Worm (Caenorhabditis elegans) whole organism, young adult: Measurements from ENCODE around the gene odr-3.

Experiments used
- B0261.1 ChIP-seq: sonication (generic microtip); optimal IDR thresholded peaks from 2 replicates; lab custom pipeline; 2016; ENCODE audit warnings: mild to moderate bottlenecking, missing genetic modification characterization, moderate library complexity, missing compliant biosample characterization
- B0336.3 ChIP-seq: fragments of 200-800 bp; sonication (Bioruptor generic); IDR thresholded peaks from 2 replicates; pipeline ENCODE4 v1.3.6; 2022; ENCODE audit warnings: missing genetic modification characterization, missing compliant biosample characterization
- D2030.7 ChIP-seq: fragments of 200-800 bp; sonication (Bioruptor generic); IDR thresholded peaks from 2 replicates; pipeline ENCODE4 v1.3.6; 2022; ENCODE audit warnings: missing genetic modification reagents, missing genetic modification characterization, missing compliant biosample characterization
- F23B12.7 ChIP-seq: sonication (generic microtip); optimal IDR thresholded peaks from 2 replicates; lab custom pipeline; 2017; ENCODE audit warnings: missing genetic modification characterization, mild to moderate bottlenecking, missing compliant biosample characterization, antibody characterized with exemption, moderate library complexity; ENCODE audit not compliant: insufficient read depth
- F37B4.10 ChIP-seq: fragments of 200-800 bp; sonication (Bioruptor generic); IDR thresholded peaks from 2 replicates; pipeline ENCODE4 v1.3.6; 2022; ENCODE audit warnings: missing genetic modification characterization, missing compliant biosample characterization
- F55B11.4 ChIP-seq: sonication (generic microtip); optimal IDR thresholded peaks from 2 replicates; lab custom pipeline; 2016; ENCODE audit warnings: missing compliant biosample characterization, missing genetic modification characterization, borderline replicate concordance; ENCODE audit not compliant: insufficient read depth
- T26A5.8 ChIP-seq: sonication (generic microtip); optimal IDR thresholded peaks from 2 replicates; lab custom pipeline; 2016; ENCODE audit warnings: missing genetic modification characterization, missing compliant biosample characterization
- aptf-2 ChIP-seq: fragments of 200-800 bp; sonication (Bioruptor generic); conservative IDR thresholded peaks from 2 replicates; pipeline ENCODE4 v1.3.6; 2022; ENCODE audit warnings: missing genetic modification reagents, missing genetic modification characterization, missing compliant biosample characterization
- atf-7 ChIP-seq: sonication (generic microtip); optimal IDR thresholded peaks from 2 replicates; lab custom pipeline; 2017; ENCODE audit warnings: mild to moderate bottlenecking, missing genetic modification characterization, missing compliant biosample characterization
- attf-6 ChIP-seq: fragments of 200-800 bp; sonication (Bioruptor generic); IDR thresholded peaks from 2 replicates; pipeline ENCODE4 v1.3.6; 2022; ENCODE audit warnings: missing genetic modification reagents, missing genetic modification characterization, missing compliant biosample characterization
- bed-1 ChIP-seq: fragments of 200-800 bp; sonication (Bioruptor generic); IDR thresholded peaks from 2 replicates; pipeline ENCODE4 v1.3.6; 2022; ENCODE audit warnings: missing genetic modification reagents, missing genetic modification characterization, missing compliant biosample characterization
- bed-2 ChIP-seq: fragments of 200-800 bp; sonication (Bioruptor generic); IDR thresholded peaks from 2 replicates; pipeline ENCODE4 v1.3.6; 2022; ENCODE audit warnings: missing genetic modification reagents, missing genetic modification characterization, missing compliant biosample characterization
- ccch-3 ChIP-seq: fragments of 200-800 bp; sonication (Bioruptor generic); optimal IDR thresholded peaks from 2 replicates; lab custom pipeline; 2018; ENCODE audit warnings: mild to moderate bottlenecking, missing genetic modification characterization, missing compliant biosample characterization
- cebp-1 ChIP-seq, 2 experiments: fragments of 200-800 bp in 1 of 2; sonication (Bioruptor generic) in 1 of 2; sonication (generic microtip) in 1 of 2; IDR thresholded peaks in 1 of 2; optimal IDR thresholded peaks in 1 of 2; 2 replicates each; pipeline versions ENCODE4 v1.3.6 to Lab custom; 2017 to 2022; ENCODE audit warnings: missing compliant biosample characterization in 2 of 2, missing genetic modification characterization in 2 of 2, mild to moderate bottlenecking in 1 of 2, missing genetic modification reagents in 1 of 2, moderate library complexity in 1 of 2
- ceh-79 ChIP-seq: sonication (generic microtip); optimal IDR thresholded peaks from 2 replicates; lab custom pipeline; 2017; ENCODE audit warnings: mild to moderate bottlenecking, missing genetic modification characterization, missing compliant biosample characterization
- dpff-1 ChIP-seq: sonication (generic microtip); optimal IDR thresholded peaks from 2 replicates; lab custom pipeline; 2017; ENCODE audit warnings: mild to moderate bottlenecking, missing genetic modification characterization, missing compliant biosample characterization
- efl-1 ChIP-seq: fragments of 150-350 bp; optimal IDR thresholded peaks from 2 replicates; lab custom pipeline; 2014; ENCODE audit warnings: missing biosample characterization, missing genetic modification reagents, missing genetic modification characterization
- egl-44 ChIP-seq: fragments of 200-800 bp; sonication (Bioruptor generic); IDR thresholded peaks from 2 replicates; pipeline ENCODE4 v1.3.6; 2022; ENCODE audit warnings: missing genetic modification reagents, missing genetic modification characterization, missing compliant biosample characterization
- ekl-4 ChIP-seq: fragments of 200-800 bp; sonication (Bioruptor generic); IDR thresholded peaks from 2 replicates; pipeline ENCODE4 v1.3.6; 2022; ENCODE audit warnings: missing genetic modification reagents, missing genetic modification characterization, missing compliant biosample characterization
- ets-4 ChIP-seq: fragments of 200-800 bp; sonication (Bioruptor generic); optimal IDR thresholded peaks from 2 replicates; lab custom pipeline; 2018; ENCODE audit warnings: mild to moderate bottlenecking, missing genetic modification characterization, missing compliant biosample characterization
- him-1 ChIP-seq: sonication (generic microtip); optimal IDR thresholded peaks from 2 replicates; lab custom pipeline; 2016; ENCODE audit warnings: missing genotype, missing genetic modification reagents, missing genetic modification characterization, missing compliant biosample characterization
- hmg-1.2 ChIP-seq: fragments of 200-800 bp; sonication (Bioruptor generic); IDR thresholded peaks from 2 replicates; pipeline ENCODE4 v1.3.6; 2022; ENCODE audit warnings: missing genetic modification reagents, missing genetic modification characterization, missing compliant biosample characterization
- lag-1 ChIP-seq: fragments of 200-800 bp; sonication (Bioruptor generic); IDR thresholded peaks from 2 replicates; pipeline ENCODE4 v1.3.6; 2022; ENCODE audit warnings: missing genetic modification reagents, missing genetic modification characterization, missing compliant biosample characterization
- let-526 ChIP-seq: fragments of 200-800 bp; sonication (Bioruptor generic); IDR thresholded peaks from 2 replicates; pipeline ENCODE4 v1.3.6; 2022; ENCODE audit warnings: missing genetic modification reagents, missing genetic modification characterization, missing compliant biosample characterization
- let-607 ChIP-seq, 2 experiments: fragments of 200-800 bp in 1 of 2; sonication (Bioruptor generic) in 1 of 2; sonication (generic microtip) in 1 of 2; optimal IDR thresholded peaks; 2 replicates each; lab custom pipeline; 2016 to 2018; ENCODE audit warnings: mild to moderate bottlenecking in 2 of 2, missing compliant biosample characterization in 2 of 2, missing genetic modification characterization in 2 of 2, moderate library complexity in 2 of 2, missing genotype in 1 of 2
- lin-35 ChIP-seq, 3 experiments: fragments of 150-350 bp in 2 of 3; sonication (generic microtip) in 1 of 3; optimal IDR thresholded peaks; 2 replicates each; lab custom pipeline; 2014 to 2018; ENCODE audit warnings: missing biosample characterization in 3 of 3, missing genetic modification characterization in 3 of 3, missing genetic modification reagents in 3 of 3
- lin-40 ChIP-seq: sonication (generic microtip); optimal IDR thresholded peaks from 2 replicates; lab custom pipeline; 2016; ENCODE audit warnings: missing genetic modification characterization, mild to moderate bottlenecking, missing compliant biosample characterization, missing genotype, missing genetic modification reagents
- lin-54 ChIP-seq: fragments of 200-800 bp; sonication (Bioruptor generic); optimal IDR thresholded peaks from 2 replicates; lab custom pipeline; 2018; ENCODE audit warnings: mild to moderate bottlenecking, missing genetic modification characterization, missing compliant biosample characterization
- madf-10 ChIP-seq: sonication (generic microtip); optimal IDR thresholded peaks from 2 replicates; lab custom pipeline; 2016; ENCODE audit warnings: mild to moderate bottlenecking, missing genetic modification characterization, missing compliant biosample characterization
- mxl-1 ChIP-seq: sonication (generic microtip); optimal IDR thresholded peaks from 2 replicates; lab custom pipeline; 2016; ENCODE audit warnings: missing genetic modification characterization, missing compliant biosample characterization
- nfyb-1 ChIP-seq: fragments of 200-800 bp; sonication (Bioruptor generic); IDR thresholded peaks from 2 replicates; pipeline ENCODE4 v1.3.6; 2022; ENCODE audit warnings: missing genetic modification reagents, missing genetic modification characterization, missing compliant biosample characterization
- nhr-120 ChIP-seq: fragments of 200-800 bp; sonication (Bioruptor generic); IDR thresholded peaks from 2 replicates; pipeline ENCODE4 v1.3.6; 2022; ENCODE audit warnings: missing genetic modification characterization, missing compliant biosample characterization
- nhr-80 ChIP-seq: sonication (generic microtip); optimal IDR thresholded peaks from 2 replicates; lab custom pipeline; 2016; ENCODE audit warnings: missing genetic modification characterization, missing compliant biosample characterization
- nhr-90 ChIP-seq: sonication (generic microtip); optimal IDR thresholded peaks from 2 replicates; lab custom pipeline; 2016; ENCODE audit warnings: missing genotype, mild to moderate bottlenecking, missing genetic modification characterization, missing compliant biosample characterization
- pha-4 ChIP-seq: fragments of 150-350 bp; sonication (generic microtip); optimal IDR thresholded peaks from 2 replicates; lab custom pipeline; 2014; ENCODE audit warnings: missing biosample characterization, missing genetic modification reagents, missing genetic modification characterization
- rpc-1 ChIP-seq, 2 experiments: fragments of 150-350 bp in 1 of 2; sonication (generic microtip) in 1 of 2; optimal IDR thresholded peaks; 2 replicates each; lab custom pipeline; 2014 to 2018; ENCODE audit warnings: missing biosample characterization in 1 of 2, missing genetic modification characterization in 1 of 2, missing genetic modification reagents in 1 of 2, missing genotype in 1 of 2
- snpc-1.1 ChIP-seq: sonication (generic microtip); optimal IDR thresholded peaks from 2 replicates; lab custom pipeline; 2017; ENCODE audit warnings: missing genetic modification characterization, mild to moderate bottlenecking, missing compliant biosample characterization, antibody characterized with exemption, moderate library complexity, missing genotype, missing genetic modification reagents; ENCODE audit not compliant: insufficient read depth
- sptf-2 ChIP-seq: fragments of 200-800 bp; sonication (Bioruptor generic); optimal IDR thresholded peaks from 2 replicates; lab custom pipeline; 2018; ENCODE audit warnings: mild to moderate bottlenecking, missing genetic modification characterization, missing compliant biosample characterization
- tbp1 ChIP-seq: fragments of 200-800 bp; sonication (Bioruptor generic); optimal IDR thresholded peaks from 2 replicates; lab custom pipeline; 2018; ENCODE audit warnings: mild to moderate bottlenecking, missing genetic modification characterization, missing compliant biosample characterization
- ztf-22 ChIP-seq: fragments of 200-800 bp; sonication (Bioruptor generic); optimal IDR thresholded peaks from 2 replicates; lab custom pipeline; 2018; ENCODE audit warnings: mild to moderate bottlenecking, missing genetic modification characterization, moderate library complexity, missing compliant biosample characterization
- ztf-6 ChIP-seq: fragments of 200-800 bp; sonication (Bioruptor generic); IDR thresholded peaks from 2 replicates; pipeline ENCODE4 v1.3.6; 2022; ENCODE audit warnings: missing genetic modification reagents, missing genetic modification characterization, missing compliant biosample characterization

The odr-3 gene

ce11 chrV:13272275-13272674 is 22.9 kb upstream of the odr-3 start:
- TF ChIP-seq ccch-3 (GFP tag; lab: Kevin White, UChicago) = no peak
- TF ChIP-seq let-526 (GFP tag; lab: Robert Waterston, UW) = no peak
- no peak for TF ChIP-seq ceh-79 (tag; lab: Kevin White, UChicago)
- no peak for TF ChIP-seq nhr-120 (GFP tag; lab: Robert Waterston, UW)
- TF ChIP-seq lin-54 = no peak
- no peak for TF ChIP-seq T26A5.8
- no peak for TF ChIP-seq D2030.7 (GFP tag; lab: Robert Waterston, UW)
- no peak for TF ChIP-seq mxl-1

ce11 chrV:13269228-13269630 is 19.9 kb upstream of the odr-3 start:
- TF ChIP-seq ztf-6 = no peak
- TF ChIP-seq pha-4 (tag; lab: Kevin White, UChicago) = peak; percentile 82
- peak; percentile 63 for TF ChIP-seq ets-4
- TF ChIP-seq bed-2 = no peak
- 0 out of 2 replicates have a peak, but pooled peaks have one; percentile 26 for TF ChIP-seq egl-44 (GFP tag; lab: Robert Waterston, UW)
- no peak for TF ChIP-seq attf-6 (GFP tag; lab: Robert Waterston, UW)
- TF ChIP-seq nhr-80 = peak; percentile 87
- peak in 1 of 2 experiments; percentile 41 for TF ChIP-seq let-607 (tag; optimal IDR thresholded peaks at IDR 0.05; lab: Kevin White, UChicago)
- TF ChIP-seq ekl-4 (GFP tag; lab: Robert Waterston, UW) = no peak
- no peak for TF ChIP-seq efl-1 (GFP tag; lab: Kevin White, UChicago)
- TF ChIP-seq sptf-2 (GFP tag; lab: Kevin White, UChicago) = no peak
- no peak for TF ChIP-seq him-1 (tag; lab: Kevin White, UChicago)
- no peak for TF ChIP-seq F23B12.7 (tag; lab: Kevin White, UChicago)
- no peak for TF ChIP-seq madf-10
- 0 out of 2 replicates have a peak, but pooled peaks have one; percentile 38 for TF ChIP-seq B0336.3
- TF ChIP-seq lin-35 (GFP tag; optimal IDR thresholded peaks at IDR 0.05; lab: Kevin White, UChicago) = no peak
- TF ChIP-seq nfyb-1 (GFP tag; lab: Robert Waterston, UW) = peak; percentile 51; the same call in 1 of the 2 replicates
- peak; percentile 29 for TF ChIP-seq lin-40 (tag; lab: Kevin White, UChicago)
- no peak for TF ChIP-seq hmg-1.2 (GFP tag; lab: Robert Waterston, UW)
- TF ChIP-seq tbp1 (GFP tag; lab: Kevin White, UChicago) = peak; percentile 20
- peak; percentile 74 for TF ChIP-seq atf-7 (tag; lab: Kevin White, UChicago)
- TF ChIP-seq F37B4.10 = no peak
- TF ChIP-seq dpff-1 (tag; lab: Kevin White, UChicago) = no peak
- peak; percentile 25 for TF ChIP-seq nhr-90 (tag; lab: Kevin White, UChicago)
- no peak for TF ChIP-seq aptf-2 (GFP tag; lab: Robert Waterston, UW)
- peak; percentile 76; the same call in 1 of the 2 replicates for TF ChIP-seq cebp-1 (GFP tag; IDR thresholded peaks at IDR 0.05; lab: Robert Waterston, UW)
- peak; percentile 86 for TF ChIP-seq cebp-1 (tag; optimal IDR thresholded peaks at IDR 0.05; lab: Kevin White, UChicago)
- TF ChIP-seq B0261.1 (tag; lab: Kevin White, UChicago) = no peak
- no peak for TF ChIP-seq snpc-1.1 (tag; lab: Kevin White, UChicago)
- no peak for TF ChIP-seq bed-1 (GFP tag; lab: Robert Waterston, UW)
- TF ChIP-seq ztf-22 (GFP tag; lab: Kevin White, UChicago) = peak; percentile 23
- no peak for TF ChIP-seq rpc-1 (optimal IDR thresholded peaks at IDR 0.05; lab: Kevin White, UChicago)
- TF ChIP-seq rpc-1 (tag; optimal IDR thresholded peaks at IDR 0.05; lab: Kevin White, UChicago) = no peak
- TF ChIP-seq lag-1 (GFP tag; lab: Robert Waterston, UW) = no peak
- TF ChIP-seq F55B11.4 (tag; lab: Kevin White, UChicago) = no peak
